Worm (Caenorhabditis elegans) whole organism, late embryonic: Measurements from ENCODE around the gene D2023.6.

Experiments used
- K09A11.1 ChIP-seq: sonication (generic microtip); optimal IDR thresholded peaks from 2 replicates; lab custom pipeline; 2017; ENCODE audit warnings: antibody characterized with exemption, mild to moderate bottlenecking, missing genetic modification characterization, missing compliant biosample characterization; ENCODE audit not compliant: insufficient read depth
- hlh-8 ChIP-seq: sonication (generic microtip); optimal IDR thresholded peaks from 2 replicates; lab custom pipeline; 2016; ENCODE audit warnings: missing genotype, missing genetic modification characterization, missing compliant biosample characterization

DNA sequence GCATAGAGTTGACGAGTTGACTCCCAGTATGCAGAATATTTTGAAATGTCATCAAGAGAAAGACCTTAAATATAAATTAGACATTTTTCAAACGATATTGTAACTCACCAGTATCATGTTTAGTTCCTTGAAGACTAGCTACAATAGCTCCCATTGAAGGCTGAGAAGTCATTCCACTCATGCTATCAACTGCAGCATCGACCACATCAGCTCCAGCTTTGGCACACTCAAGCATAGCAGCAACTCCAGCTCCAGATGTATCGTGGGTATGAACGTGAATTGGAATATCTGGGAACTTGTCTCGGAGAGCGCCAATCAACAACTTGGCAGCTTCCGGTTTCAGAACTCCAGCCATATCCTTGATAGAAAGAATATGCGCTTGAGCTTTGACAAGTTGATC is 7.7 kb upstream of the D2023.6 start:
- TF ChIP-seq K09A11.1 (no peak), hlh-8 (tag; lab: Kevin White, UChicago) (no peak)
